Worm (Caenorhabditis elegans) whole organism, mixed stage, embryonic: ENCODE measurements around the gene F55H2.7.

Source experiments
- blmp-1 ChIP-seq: fragments of 150-350 bp; optimal IDR thresholded peaks from 2 replicates; lab custom pipeline; 2014; ENCODE audit warnings: missing biosample characterization, missing genetic modification characterization
- lsy-2 ChIP-seq: fragments of 150-350 bp; optimal IDR thresholded peaks from 2 replicates; lab custom pipeline; 2014; ENCODE audit warnings: missing biosample characterization, missing genetic modification characterization
- mab-5 ChIP-seq: fragments of 150-350 bp; optimal IDR thresholded peaks from 2 replicates; lab custom pipeline; 2014; ENCODE audit warnings: missing biosample characterization, missing genetic modification characterization
- nhr-237 ChIP-seq: fragments of 150-350 bp; optimal IDR thresholded peaks from 2 replicates; lab custom pipeline; 2014; ENCODE audit warnings: missing biosample characterization, missing genetic modification characterization
- nhr-28 ChIP-seq: fragments of 150-350 bp; optimal IDR thresholded peaks from 2 replicates; lab custom pipeline; 2014; ENCODE audit warnings: missing biosample characterization, missing genetic modification characterization
- nhr-76 ChIP-seq: sonication (generic microtip); optimal IDR thresholded peaks from 2 replicates; lab custom pipeline; 2017; ENCODE audit warnings: missing biosample characterization, missing genetic modification characterization
- pha-4 ChIP-seq: fragments of 150-350 bp; optimal IDR thresholded peaks from 2 replicates; lab custom pipeline; 2018; ENCODE audit warnings: missing biosample characterization, missing genetic modification reagents, missing genetic modification characterization
- unc-120 ChIP-seq: sonication (generic microtip); optimal IDR thresholded peaks from 2 replicates; lab custom pipeline; 2017; ENCODE audit warnings: missing genetic modification characterization, missing compliant biosample characterization; ENCODE audit not compliant: poor library complexity, severe bottlenecking
- unc-62 ChIP-seq: fragments of 150-350 bp; optimal IDR thresholded peaks from 2 replicates; lab custom pipeline; 2014; ENCODE audit warnings: missing biosample characterization, missing genetic modification reagents, missing genetic modification characterization

ce11 chrIII:9472464-9472863 lies 43.6 kb downstream of the F55H2.7 start:
- no peak for TF ChIP-seq mab-5 (tag; lab: Kevin White, UChicago)
- TF ChIP-seq pha-4 (tag; lab: Kevin White, UChicago) = no peak
- no peak for TF ChIP-seq unc-62 (GFP tag; lab: Kevin White, UChicago)
- no peak for TF ChIP-seq nhr-237
- no peak for TF ChIP-seq blmp-1
- TF ChIP-seq unc-120 (tag; lab: Kevin White, UChicago) = no peak
- TF ChIP-seq nhr-76 (tag; lab: Kevin White, UChicago) = no peak
- TF ChIP-seq nhr-28 = no peak
- TF ChIP-seq lsy-2 (tag; lab: Kevin White, UChicago) = no peak
